Fruit fly (Drosophila melanogaster) whole organism, adult: Measurements from ENCODE around the gene Daao2.

Source experiments
- CG12768 ChIP-seq: fragments of 200-800 bp; sonication (Bioruptor generic); optimal IDR thresholded peaks from 2 replicates; lab custom pipeline; 2017; ENCODE audit warnings: missing biosample characterization, missing genetic modification characterization, mild to moderate bottlenecking, moderate library complexity, missing genetic modification reagents
- CG1620 ChIP-seq: fragments of 200-800 bp; sonication (Bioruptor generic); optimal IDR thresholded peaks from 2 replicates; lab custom pipeline; 2016; ENCODE audit warnings: missing biosample characterization, missing genetic modification characterization
- CG7045 ChIP-seq: fragments of 200-800 bp; sonication (Bioruptor generic); optimal IDR thresholded peaks from 2 replicates; lab custom pipeline; 2017; ENCODE audit warnings: missing biosample characterization, mild to moderate bottlenecking, missing genetic modification characterization
- CG7101 ChIP-seq: fragments of 200-800 bp; sonication (Bioruptor generic); optimal IDR thresholded peaks from 2 replicates; lab custom pipeline; 2018; ENCODE audit warnings: missing biosample characterization, mild to moderate bottlenecking, missing genetic modification characterization, moderate library complexity
- Mnt ChIP-seq: fragments of 200-800 bp; sonication (Bioruptor generic); optimal IDR thresholded peaks from 2 replicates; lab custom pipeline; 2016; ENCODE audit warnings: missing biosample characterization, mild to moderate bottlenecking, missing genetic modification characterization
- kay ChIP-seq: fragments of 200-800 bp; sonication (Bioruptor generic); peaks from one replicate; lab custom pipeline; 2016; ENCODE audit warnings: missing biosample characterization, missing genetic modification characterization, borderline replicate concordance
- pad ChIP-seq: fragments of 200-800 bp; sonication (Bioruptor generic); optimal IDR thresholded peaks from 3 replicates; lab custom pipeline; 2017; ENCODE audit warnings: missing biosample characterization, missing genetic modification characterization, mild to moderate bottlenecking, moderate library complexity, missing genetic modification reagents
- tj ChIP-seq: fragments of 200-800 bp; sonication (Bioruptor generic); optimal IDR thresholded peaks from 3 replicates; lab custom pipeline; 2017; ENCODE audit warnings: missing biosample characterization, mild to moderate bottlenecking, missing genetic modification characterization, moderate library complexity

dm6 chr2L:6783395-6783794, 19.4 kb upstream of the Daao2 start:
- no peak for TF ChIP-seq Mnt
- no peak for TF ChIP-seq tj (GFP tag; lab: Kevin White, UChicago)
- TF ChIP-seq CG7101, result no peak
- no peak for TF ChIP-seq CG12768 (GFP tag; lab: Kevin White, UChicago)
- peak; percentile 26 for TF ChIP-seq pad
- no peak for TF ChIP-seq kay
- TF ChIP-seq CG7045, result no peak
- TF ChIP-seq CG1620 (GFP tag; lab: Kevin White, UChicago), result no peak
